Worm (Caenorhabditis elegans) whole organism, young adult: ENCODE data around the gene D2096.13.

Experiments
- C06A6.2 ChIP-seq: fragments of 200-800 bp; sonication (Bioruptor generic); conservative IDR thresholded peaks from 2 replicates; pipeline ENCODE4 v1.3.6; 2022; ENCODE audit warnings: missing genetic modification characterization, missing compliant biosample characterization
- D2030.7 ChIP-seq: fragments of 200-800 bp; sonication (Bioruptor generic); IDR thresholded peaks from 2 replicates; pipeline ENCODE4 v1.3.6; 2022; ENCODE audit warnings: missing genetic modification reagents, missing genetic modification characterization, missing compliant biosample characterization
- F10E7.11 ChIP-seq: sonication (generic microtip); optimal IDR thresholded peaks from 2 replicates; lab custom pipeline; 2017; ENCODE audit warnings: mild to moderate bottlenecking, missing genetic modification characterization, moderate library complexity, missing compliant biosample characterization
- F23B12.7 ChIP-seq: sonication (generic microtip); optimal IDR thresholded peaks from 2 replicates; lab custom pipeline; 2017; ENCODE audit warnings: missing genetic modification characterization, mild to moderate bottlenecking, missing compliant biosample characterization, antibody characterized with exemption, moderate library complexity; ENCODE audit not compliant: insufficient read depth
- F33H1.4 ChIP-seq: fragments of 200-800 bp; sonication (Bioruptor generic); IDR thresholded peaks from 2 replicates; pipeline ENCODE4 v1.3.6; 2022; ENCODE audit warnings: missing genetic modification reagents, missing genetic modification characterization, missing compliant biosample characterization
- F52B5.7 ChIP-seq: sonication (generic microtip); optimal IDR thresholded peaks from 2 replicates; lab custom pipeline; 2016; ENCODE audit warnings: mild to moderate bottlenecking, missing genetic modification characterization, missing compliant biosample characterization
- F55B11.4 ChIP-seq: sonication (generic microtip); optimal IDR thresholded peaks from 2 replicates; lab custom pipeline; 2016; ENCODE audit warnings: missing compliant biosample characterization, missing genetic modification characterization, borderline replicate concordance; ENCODE audit not compliant: insufficient read depth
- Y53G8AR.9 ChIP-seq: fragments of 200-800 bp; sonication (Bioruptor generic); conservative IDR thresholded peaks from 2 replicates; pipeline ENCODE4 v1.3.6; 2022; ENCODE audit warnings: missing genetic modification reagents, missing genetic modification characterization, missing compliant biosample characterization
- athp-1 ChIP-seq: sonication (generic microtip); optimal IDR thresholded peaks from 2 replicates; lab custom pipeline; 2017; ENCODE audit warnings: mild to moderate bottlenecking, missing genetic modification characterization, missing compliant biosample characterization
- attf-5 ChIP-seq: fragments of 200-800 bp; sonication (Bioruptor generic); optimal IDR thresholded peaks from 2 replicates; lab custom pipeline; 2018; ENCODE audit warnings: mild to moderate bottlenecking, missing genetic modification characterization, missing compliant biosample characterization
- cebp-1 ChIP-seq, 2 experiments: fragments of 200-800 bp in 1 of 2; sonication (Bioruptor generic) in 1 of 2; sonication (generic microtip) in 1 of 2; IDR thresholded peaks in 1 of 2; optimal IDR thresholded peaks in 1 of 2; 2 replicates each; pipeline versions ENCODE4 v1.3.6 to Lab custom; 2017 to 2022; ENCODE audit warnings: missing compliant biosample characterization in 2 of 2, missing genetic modification characterization in 2 of 2, mild to moderate bottlenecking in 1 of 2, missing genetic modification reagents in 1 of 2, moderate library complexity in 1 of 2
- ceh-27 ChIP-seq: fragments of 200-800 bp; sonication (Bioruptor generic); optimal IDR thresholded peaks from 2 replicates; lab custom pipeline; 2018; ENCODE audit warnings: mild to moderate bottlenecking, missing genetic modification characterization, moderate library complexity, missing compliant biosample characterization
- ceh-58 ChIP-seq: fragments of 200-800 bp; sonication (Bioruptor generic); IDR thresholded peaks from 2 replicates; pipeline ENCODE4 v1.3.6; 2022; ENCODE audit warnings: missing genetic modification characterization, missing compliant biosample characterization
- ceh-91 ChIP-seq: fragments of 200-800 bp; sonication (Bioruptor generic); IDR thresholded peaks from 2 replicates; pipeline ENCODE4 v1.3.6; 2022; ENCODE audit warnings: missing genetic modification reagents, missing genetic modification characterization, missing compliant biosample characterization
- dpl-1 ChIP-seq: fragments of 150-350 bp; optimal IDR thresholded peaks from 2 replicates; lab custom pipeline; 2014; ENCODE audit warnings: missing biosample characterization, missing genetic modification reagents, missing genetic modification characterization
- gei-17 ChIP-seq: fragments of 200-800 bp; sonication (Bioruptor generic); optimal IDR thresholded peaks from 2 replicates; lab custom pipeline; 2018; ENCODE audit warnings: mild to moderate bottlenecking, missing genetic modification characterization, missing compliant biosample characterization
- hmg-1.2 ChIP-seq: fragments of 200-800 bp; sonication (Bioruptor generic); IDR thresholded peaks from 2 replicates; pipeline ENCODE4 v1.3.6; 2022; ENCODE audit warnings: missing genetic modification reagents, missing genetic modification characterization, missing compliant biosample characterization
- lag-1 ChIP-seq: fragments of 200-800 bp; sonication (Bioruptor generic); IDR thresholded peaks from 2 replicates; pipeline ENCODE4 v1.3.6; 2022; ENCODE audit warnings: missing genetic modification reagents, missing genetic modification characterization, missing compliant biosample characterization
- let-607 ChIP-seq, 2 experiments: fragments of 200-800 bp in 1 of 2; sonication (Bioruptor generic) in 1 of 2; sonication (generic microtip) in 1 of 2; optimal IDR thresholded peaks; 2 replicates each; lab custom pipeline; 2016 to 2018; ENCODE audit warnings: mild to moderate bottlenecking in 2 of 2, missing compliant biosample characterization in 2 of 2, missing genetic modification characterization in 2 of 2, moderate library complexity in 2 of 2, missing genotype in 1 of 2
- lin-26 ChIP-seq: fragments of 200-800 bp; sonication (Bioruptor generic); IDR thresholded peaks from 2 replicates; pipeline ENCODE4 v1.3.6; 2022; ENCODE audit warnings: missing genetic modification reagents, missing genetic modification characterization, missing compliant biosample characterization
- lin-40 ChIP-seq: sonication (generic microtip); optimal IDR thresholded peaks from 2 replicates; lab custom pipeline; 2016; ENCODE audit warnings: missing genetic modification characterization, mild to moderate bottlenecking, missing compliant biosample characterization, missing genotype, missing genetic modification reagents
- lin-54 ChIP-seq: fragments of 200-800 bp; sonication (Bioruptor generic); optimal IDR thresholded peaks from 2 replicates; lab custom pipeline; 2018; ENCODE audit warnings: mild to moderate bottlenecking, missing genetic modification characterization, missing compliant biosample characterization
- lsl-1 ChIP-seq: fragments of 200-800 bp; sonication (Bioruptor generic); optimal IDR thresholded peaks from 2 replicates; lab custom pipeline; 2018; ENCODE audit warnings: mild to moderate bottlenecking, missing genetic modification characterization, moderate library complexity, missing compliant biosample characterization
- madf-6 ChIP-seq: fragments of 200-800 bp; sonication (Bioruptor generic); IDR thresholded peaks from 2 replicates; pipeline ENCODE4 v1.3.6; 2022; ENCODE audit warnings: missing genetic modification reagents, missing genetic modification characterization, missing compliant biosample characterization
- mcd-1 ChIP-seq: fragments of 200-800 bp; sonication (Bioruptor generic); IDR thresholded peaks from 2 replicates; pipeline ENCODE4 v1.3.6; 2022; ENCODE audit warnings: missing genetic modification reagents, missing genetic modification characterization, missing compliant biosample characterization
- nfyb-1 ChIP-seq: fragments of 200-800 bp; sonication (Bioruptor generic); IDR thresholded peaks from 2 replicates; pipeline ENCODE4 v1.3.6; 2022; ENCODE audit warnings: missing genetic modification reagents, missing genetic modification characterization, missing compliant biosample characterization
- nhr-120 ChIP-seq: fragments of 200-800 bp; sonication (Bioruptor generic); IDR thresholded peaks from 2 replicates; pipeline ENCODE4 v1.3.6; 2022; ENCODE audit warnings: missing genetic modification characterization, missing compliant biosample characterization
- nhr-80 ChIP-seq: sonication (generic microtip); optimal IDR thresholded peaks from 2 replicates; lab custom pipeline; 2016; ENCODE audit warnings: missing genetic modification characterization, missing compliant biosample characterization
- nhr-90 ChIP-seq: sonication (generic microtip); optimal IDR thresholded peaks from 2 replicates; lab custom pipeline; 2016; ENCODE audit warnings: missing genotype, mild to moderate bottlenecking, missing genetic modification characterization, missing compliant biosample characterization
- pbrm-1 ChIP-seq: fragments of 200-800 bp; sonication (Bioruptor generic); IDR thresholded peaks from 2 replicates; pipeline ENCODE4 v1.3.6; 2022; ENCODE audit warnings: missing genetic modification reagents, missing genetic modification characterization, missing compliant biosample characterization
- rcor-1 ChIP-seq: fragments of 200-800 bp; sonication (Bioruptor generic); IDR thresholded peaks from 2 replicates; pipeline ENCODE4 v1.3.6; 2022; ENCODE audit warnings: missing genetic modification reagents, missing genetic modification characterization, missing compliant biosample characterization
- snpc-1.3 ChIP-seq: sonication (generic microtip); optimal IDR thresholded peaks from 2 replicates; lab custom pipeline; 2017; ENCODE audit warnings: missing genetic modification characterization, mild to moderate bottlenecking, missing compliant biosample characterization, antibody characterized with exemption, moderate library complexity, missing genotype, missing genetic modification reagents; ENCODE audit not compliant: insufficient read depth
- snpc-4 ChIP-seq, 5 experiments: fragments of 150-350 bp in 1 of 5; sonication (generic microtip) in 4 of 5; optimal IDR thresholded peaks; 2 replicates each; lab custom pipeline; 2014 to 2018; ENCODE audit warnings: missing genetic modification characterization in 5 of 5, missing biosample characterization in 3 of 5, antibody characterized with exemption in 2 of 5, mild to moderate bottlenecking in 2 of 5, missing compliant biosample characterization in 2 of 5, missing genotype in 2 of 5, moderate library complexity in 2 of 5, missing genetic modification reagents in 1 of 5
- somi-1 ChIP-seq: fragments of 200-800 bp; sonication (Bioruptor generic); optimal IDR thresholded peaks from 2 replicates; lab custom pipeline; 2018; ENCODE audit warnings: mild to moderate bottlenecking, missing genetic modification characterization, missing compliant biosample characterization
- tbp1 ChIP-seq: fragments of 200-800 bp; sonication (Bioruptor generic); optimal IDR thresholded peaks from 2 replicates; lab custom pipeline; 2018; ENCODE audit warnings: mild to moderate bottlenecking, missing genetic modification characterization, missing compliant biosample characterization

Gene D2096.13

ce11 chrIV:8379278-8379677, 20.9 kb upstream of the D2096.13 start, which contains the start of gene nap-1:
TSS of gene nap-1 (minus strand) at chrIV:8379319.
- TF ChIP-seq F23B12.7 (tag; lab: Kevin White, UChicago) (peak; percentile 40), C06A6.2 (GFP tag; lab: Robert Waterston, UW) (no peak), lag-1 (GFP tag; lab: Robert Waterston, UW) (no peak), nhr-80 (peak; percentile 58), snpc-1.3 (tag; lab: Kevin White, UChicago) (peak; percentile 6), lsl-1 (peak; percentile 28), F52B5.7 (tag; lab: Kevin White, UChicago) (no peak), rcor-1 (GFP tag; lab: Robert Waterston, UW) (peak; percentile 51; the same call in 1 of the 2 replicates), lin-40 (peak; percentile 37), madf-6 (peak; percentile 50; the same call in 1 of the 2 replicates), lin-54 (GFP tag; lab: Kevin White, UChicago) (peak; percentile 26), ceh-27 (peak; percentile 55), mcd-1 (GFP tag; lab: Robert Waterston, UW) (no peak), somi-1 (GFP tag; lab: Kevin White, UChicago) (no peak), nfyb-1 (GFP tag; lab: Robert Waterston, UW) (0 out of 2 replicates have a peak, but pooled peaks have one; percentile 49), snpc-4 (GFP tag; optimal IDR thresholded peaks at IDR 0.05; lab: Kevin White, UChicago) (no peak), snpc-4 (tag; optimal IDR thresholded peaks at IDR 0.05; lab: Kevin White, UChicago) (peak in 2 of 4 experiments; percentile 53 to 80), cebp-1 (GFP tag; IDR thresholded peaks at IDR 0.05; lab: Robert Waterston, UW) (peak; percentile 63; the same call in 1 of the 2 replicates), cebp-1 (tag; optimal IDR thresholded peaks at IDR 0.05; lab: Kevin White, UChicago) (peak; percentile 75), tbp1 (GFP tag; lab: Kevin White, UChicago) (peak; percentile 55), ceh-91 (no peak), dpl-1 (GFP tag; lab: Kevin White, UChicago) (peak; percentile 6), nhr-90 (tag; lab: Kevin White, UChicago) (no peak), Y53G8AR.9 (GFP tag; lab: Robert Waterston, UW) (no peak), let-607 (tag; optimal IDR thresholded peaks at IDR 0.05; lab: Kevin White, UChicago) (no peak), pbrm-1 (peak; percentile 27; the same call in 1 of the 2 replicates), F55B11.4 (no peak), athp-1 (tag; lab: Kevin White, UChicago) (no peak), D2030.7 (no peak), attf-5 (GFP tag; lab: Kevin White, UChicago) (peak; percentile 75), gei-17 (GFP tag; lab: Kevin White, UChicago) (no peak), hmg-1.2 (GFP tag; lab: Robert Waterston, UW) (peak; percentile 34; the same call in 1 of the 2 replicates), F33H1.4 (GFP tag; lab: Robert Waterston, UW) (peak; percentile 92)

ce11 chrIV:8378280-8378679, 19.9 kb upstream of the D2096.13 start:
- TF ChIP-seq nhr-120 (0 out of 2 replicates have a peak, but pooled peaks have one; percentile 12), F10E7.11 (tag; lab: Kevin White, UChicago) (no peak), lin-26 (GFP tag; lab: Robert Waterston, UW) (peak; percentile 51; the same call in 1 of the 2 replicates), ceh-58 (0 out of 2 replicates have a peak, but pooled peaks have one; percentile 80)
